Fruit fly (Drosophila melanogaster): ENCODE data around the gene Uros1.

- TF ChIP-seq pan (optimal IDR thresholded peaks at IDR 0.05): peak; percentile 78
- no peak for TF ChIP-seq EcR (GFP tag; optimal IDR thresholded peaks at IDR 0.05)
- no peak for TF ChIP-seq Dll (optimal IDR thresholded peaks at IDR 0.05)
Observed at dm6 chrX:8888861-8889392, 11.1 kb downstream of the Uros1 start.
